Fruit fly (Drosophila melanogaster): Measurements from ENCODE around the gene Plp.

The Plp gene

DNA sequence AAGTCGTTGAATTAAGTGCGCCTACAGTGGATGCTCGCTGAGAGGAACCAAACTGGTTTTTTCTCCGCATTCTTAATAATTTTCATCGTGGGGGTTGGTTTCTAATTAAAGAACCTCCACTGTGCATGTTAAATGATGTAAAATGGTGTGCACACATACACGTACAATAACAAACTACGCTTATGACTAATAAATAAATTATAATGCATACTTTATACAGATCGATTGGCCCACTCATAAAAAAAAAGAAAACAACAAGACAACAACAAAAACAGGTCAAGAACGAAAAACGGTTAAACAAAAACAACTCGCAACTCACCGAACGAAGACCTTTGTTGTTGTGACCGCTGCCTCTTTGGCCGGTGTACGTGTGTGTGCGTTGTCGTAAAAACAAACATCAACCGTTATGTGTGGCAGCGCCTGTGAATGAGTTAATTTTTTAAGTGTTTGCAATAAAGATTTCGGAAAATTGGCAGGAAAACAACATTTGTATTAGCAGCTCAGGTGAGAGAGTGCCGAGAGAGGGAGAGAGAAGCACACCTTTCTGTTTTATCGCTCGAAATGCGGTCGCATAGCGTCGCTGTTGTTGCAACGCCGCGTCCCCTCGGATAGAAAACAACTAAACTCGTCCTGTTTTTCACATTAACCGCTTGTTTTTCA lies 465 bp downstream of the Plp start (continued):
- TF ChIP-seq Blimp-1 (GFP tag; optimal IDR thresholded peaks at IDR 0.05) (no peak), Sin3A (optimal IDR thresholded peaks at IDR 0.05) (no peak), Fer1 (GFP tag; optimal IDR thresholded peaks at IDR 0.05) (no peak), CG6689 (GFP tag; IDR thresholded peaks at IDR 0.05) (no peak), jumu (GFP tag; optimal IDR thresholded peaks at IDR 0.05) (no peak), Gsc (GFP tag; IDR thresholded peaks at IDR 0.05) (no peak), pros (GFP tag; optimal IDR thresholded peaks at IDR 0.05) (no peak), CG13624 (GFP tag; optimal IDR thresholded peaks at IDR 0.05) (peak; percentile 9), CG1529 (GFP tag; optimal IDR thresholded peaks at IDR 0.05) (no peak), CG2129 (GFP tag; IDR thresholded peaks at IDR 0.05; ENCODE audit: partially characterized antibody) (no peak), ato (GFP tag; IDR thresholded peaks at IDR 0.05; ENCODE audit: partially characterized antibody) (no peak), CG2199 (GFP tag; IDR thresholded peaks at IDR 0.05) (0 out of 3 replicates have a peak, but pooled peaks have one; percentile 63), CG7357 (GFP tag; IDR thresholded peaks at IDR 0.05) (no peak), klu (GFP tag; IDR thresholded peaks at IDR 0.05) (no peak), ham (GFP tag; IDR thresholded peaks at IDR 0.05) (no peak), CG5180 (GFP tag; optimal IDR thresholded peaks at IDR 0.05) (no peak), Atf-2 (GFP tag; optimal IDR thresholded peaks at IDR 0.05) (no peak), Neu2 (GFP tag; optimal IDR thresholded peaks at IDR 0.05; ENCODE audit: borderline replicate concordance) (no peak), CG6175 (GFP tag; IDR thresholded peaks at IDR 0.05) (no peak), slou (GFP tag; optimal IDR thresholded peaks at IDR 0.05) (no peak), CG31365 (tag; optimal IDR thresholded peaks at IDR 0.05) (no peak), CG8924 (tag; optimal IDR thresholded peaks at IDR 0.05) (peak; percentile 26), dan (GFP tag; IDR thresholded peaks at IDR 0.05) (no peak), kni (GFP tag; optimal IDR thresholded peaks at IDR 0.05) (no peak), Dll (GFP tag; IDR thresholded peaks at IDR 0.05; ENCODE audit: partially characterized antibody) (peak; percentile 61; the same call in 2 of the 4 replicates), CG31441 (GFP tag; IDR thresholded peaks at IDR 0.05) (no peak), CHES-1-like (GFP tag; optimal IDR thresholded peaks at IDR 0.05) (no peak), Gug (GFP tag; IDR thresholded peaks at IDR 0.05) (no peak), grau (tag; optimal IDR thresholded peaks at IDR 0.05) (peak; percentile 93), otp (GFP tag; IDR thresholded peaks at IDR 0.05) (no peak), CG5245 (GFP tag; optimal IDR thresholded peaks at IDR 0.05) (no peak), CG6683 (GFP tag; optimal IDR thresholded peaks at IDR 0.05) (no peak), fd96Cb (tag; optimal IDR thresholded peaks at IDR 0.05) (no peak), gcm2 (GFP tag; optimal IDR thresholded peaks at IDR 0.05) (no peak), Doc3 (GFP tag; IDR thresholded peaks at IDR 0.05; ENCODE audit: partially characterized antibody) (0 out of 3 replicates have a peak, but pooled peaks have one; percentile 19), eyg (GFP tag; optimal IDR thresholded peaks at IDR 0.05) (no peak), Kr (GFP tag; optimal IDR thresholded peaks at IDR 0.05) (no peak), gro (GFP tag; optimal IDR thresholded peaks at IDR 0.05) (no peak), Lim3 (GFP tag; IDR thresholded peaks at IDR 0.05) (no peak), odd (GFP tag; optimal IDR thresholded peaks at IDR 0.05) (no peak), CG8089 (GFP tag; optimal IDR thresholded peaks at IDR 0.05) (no peak), lov (optimal IDR thresholded peaks at IDR 0.05) (no peak), lov (GFP tag; IDR thresholded peaks at IDR 0.05) (no peak), sna (GFP tag; IDR thresholded peaks at IDR 0.05; ENCODE audit: partially characterized antibody) (no peak), CG18476 (GFP tag; optimal IDR thresholded peaks at IDR 0.05) (no peak), ssp (GFP tag; IDR thresholded peaks at IDR 0.05) (no peak), CG17802 (tag; optimal IDR thresholded peaks at IDR 0.05) (no peak), dpn (GFP tag; optimal IDR thresholded peaks at IDR 0.05) (peak in 1 of 2 experiments; percentile 5), kah (GFP tag; optimal IDR thresholded peaks at IDR 0.05) (no peak), scrt (GFP tag; optimal IDR thresholded peaks at IDR 0.05) (no peak), CG12236 (GFP tag; optimal IDR thresholded peaks at IDR 0.05) (no peak)

Data from whole organism, embryonic.